Worm (Caenorhabditis elegans): Measurements from ENCODE around the gene F53C11.9.

- TF ChIP-seq efl-1 (optimal IDR thresholded peaks at IDR 0.05) (no peak), efl-1 (GFP tag; optimal IDR thresholded peaks at IDR 0.05 in 1 of 2) (peak in 1 of 2 experiments; percentile 88), blmp-1 (tag; optimal IDR thresholded peaks at IDR 0.05) (no peak), lin-15B (tag; optimal IDR thresholded peaks at IDR 0.05) (no peak), nhr-28 (tag; optimal IDR thresholded peaks at IDR 0.05) (no peak), sptf-1 (tag; optimal IDR thresholded peaks at IDR 0.05) (no peak), elt-2 (tag; optimal IDR thresholded peaks at IDR 0.05) (no peak), elt-3 (tag; optimal IDR thresholded peaks at IDR 0.05) (no peak), egl-13 (tag; optimal IDR thresholded peaks at IDR 0.05) (no peak), grh-1 (GFP tag; IDR thresholded peaks at IDR 0.05) (no peak), unc-86 (tag; optimal IDR thresholded peaks at IDR 0.05) (no peak), isw-1 (GFP tag; IDR thresholded peaks at IDR 0.05) (no peak), aly-2 (tag; optimal IDR thresholded peaks at IDR 0.05) (no peak), ets-5 (GFP tag; IDR thresholded peaks at IDR 0.05) (no peak), xbp-1 (tag; optimal IDR thresholded peaks at IDR 0.05) (no peak)
These were observed 26.1 kb downstream of the F53C11.9 start, which contains the start of gene swan-2 for ce11 chrV:13803902-13804301.
